Worm (Caenorhabditis elegans) whole organism, L1 larva: ENCODE measurements around the gene fbxc-26.

Experiments used
- alr-1 ChIP-seq: fragments of 200-800 bp; sonication (Bioruptor generic); optimal IDR thresholded peaks from 2 replicates; lab custom pipeline; 2018; ENCODE audit warnings: borderline replicate concordance, mild to moderate bottlenecking, missing genetic modification characterization, missing compliant biosample characterization
- ceh-63 ChIP-seq: fragments of 200-800 bp; sonication (Bioruptor generic); optimal IDR thresholded peaks from 2 replicates; lab custom pipeline; 2018; ENCODE audit warnings: mild to moderate bottlenecking, missing genetic modification characterization, missing compliant biosample characterization
- pqm-1 ChIP-seq: sonication (generic microtip); optimal IDR thresholded peaks from 3 replicates; lab custom pipeline; 2017; ENCODE audit warnings: missing biosample characterization, missing genetic modification characterization

DNA sequence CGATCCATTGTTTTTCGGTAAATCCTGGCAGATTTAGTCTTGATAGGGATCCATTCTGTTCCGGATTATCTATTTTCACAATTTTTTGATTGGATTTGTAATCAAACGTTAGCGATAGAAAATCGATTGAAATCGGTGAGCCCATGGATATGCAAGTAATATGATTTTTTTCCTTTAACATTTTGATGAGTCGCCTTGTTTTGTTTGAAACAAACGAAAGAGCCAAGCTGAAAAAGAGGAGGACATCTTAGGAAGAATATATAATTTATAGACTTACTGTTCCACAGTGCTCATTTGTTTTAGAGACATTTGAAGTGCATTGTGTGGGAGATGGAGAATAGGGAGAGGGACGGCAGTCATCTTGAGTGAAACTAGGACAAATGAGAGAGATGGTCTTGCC is 5.6 kb downstream of the fbxc-26 start, which contains the start of the genes fbxb-18 and fbxb-19:
- TF ChIP-seq alr-1 (tag; lab: Kevin White, UChicago) (no peak), pqm-1 (tag; lab: Kevin White, UChicago) (no peak), ceh-63 (GFP tag; lab: Kevin White, UChicago) (no peak)
